Worm (Caenorhabditis elegans) whole organism, L1 larva: ENCODE data around the gene F43G6.8.

Experiments
- elt-3 ChIP-seq, 6 experiments: fragments of 150-350 bp in 1 of 6; sonication (generic microtip); optimal IDR thresholded peaks; 2 replicates each; lab custom pipeline; 2017 to 2018; ENCODE audit warnings: missing biosample characterization in 6 of 6, missing genetic modification characterization in 6 of 6, inconsistent platforms in 1 of 6
- fkh-10 ChIP-seq: sonication (generic microtip); optimal IDR thresholded peaks from 2 replicates; lab custom pipeline; 2017; ENCODE audit warnings: missing biosample characterization, missing genetic modification reagents, missing genetic modification characterization
- hlh-17 ChIP-seq: fragments of 200-800 bp; sonication (Bioruptor generic); optimal IDR thresholded peaks from 2 replicates; lab custom pipeline; 2018; ENCODE audit warnings: missing genetic modification characterization, mild to moderate bottlenecking, missing compliant biosample characterization, moderate library complexity, borderline replicate concordance
- isw-1 ChIP-seq: fragments of 200-800 bp; sonication (Bioruptor generic); IDR thresholded peaks from 2 replicates; pipeline ENCODE4 v1.3.6; 2022; ENCODE audit warnings: missing genetic modification characterization, missing compliant biosample characterization
- lin-13 ChIP-seq: fragments of 150-350 bp; optimal IDR thresholded peaks from 2 replicates; lab custom pipeline; 2014; ENCODE audit warnings: missing biosample characterization, missing genetic modification reagents, missing genetic modification characterization
- lin-15B ChIP-seq: fragments of 150-350 bp; sonication (generic microtip); optimal IDR thresholded peaks from 3 replicates; lab custom pipeline; 2014; ENCODE audit warnings: missing biosample characterization, missing genetic modification characterization
- lsy-2 ChIP-seq, 2 experiments: fragments of 150-350 bp; optimal IDR thresholded peaks; 2 replicates each; lab custom pipeline; 2014; ENCODE audit warnings: missing biosample characterization in 2 of 2, missing genetic modification characterization in 2 of 2
- nhr-71 ChIP-seq: sonication (generic microtip); optimal IDR thresholded peaks from 2 replicates; lab custom pipeline; 2016; ENCODE audit warnings: mild to moderate bottlenecking, missing genetic modification characterization, moderate library complexity, missing compliant biosample characterization
- nhr-77 ChIP-seq: fragments of 150-350 bp; optimal IDR thresholded peaks from 2 replicates; lab custom pipeline; 2014; ENCODE audit warnings: missing biosample characterization, missing genetic modification characterization
- skn-1 ChIP-seq: fragments of 150-350 bp; optimal IDR thresholded peaks from 2 replicates; lab custom pipeline; 2014; ENCODE audit warnings: missing biosample characterization, missing genetic modification characterization
- snpc-4 ChIP-seq: fragments of 150-350 bp; optimal IDR thresholded peaks from 2 replicates; lab custom pipeline; 2014; ENCODE audit warnings: missing biosample characterization, missing genetic modification characterization
- unc-130 ChIP-seq: fragments of 150-350 bp; optimal IDR thresholded peaks from 2 replicates; lab custom pipeline; 2017; ENCODE audit warnings: missing biosample characterization, missing genetic modification characterization, inconsistent platforms
- unc-62 ChIP-seq: fragments of 150-350 bp; optimal IDR thresholded peaks from 2 replicates; lab custom pipeline; 2014; ENCODE audit warnings: missing biosample characterization, missing genetic modification reagents, missing genetic modification characterization
- ztf-4 ChIP-seq: fragments of 150-350 bp; optimal IDR thresholded peaks from 2 replicates; lab custom pipeline; 2014; ENCODE audit warnings: missing biosample characterization, missing genetic modification characterization

- TF ChIP-seq lin-13, result no peak
- no peak for TF ChIP-seq unc-130
- no peak for TF ChIP-seq fkh-10 (GFP tag; lab: Kevin White, UChicago)
- no peak for TF ChIP-seq snpc-4 (tag; lab: Kevin White, UChicago)
- no peak for TF ChIP-seq isw-1 (GFP tag; lab: Robert Waterston, UW)
- no peak for TF ChIP-seq nhr-77 (tag; lab: Kevin White, UChicago)
- no peak for TF ChIP-seq lin-15B (tag; lab: Kevin White, UChicago)
- no peak for TF ChIP-seq hlh-17 (GFP tag; lab: Kevin White, UChicago)
- TF ChIP-seq lsy-2 (tag; optimal IDR thresholded peaks at IDR 0.05; lab: Kevin White, UChicago), result no peak
- TF ChIP-seq nhr-71, result no peak
- no peak for TF ChIP-seq unc-62 (GFP tag; lab: Kevin White, UChicago)
- no peak for TF ChIP-seq skn-1 (tag; lab: Kevin White, UChicago)
- no peak for TF ChIP-seq elt-3 (tag; optimal IDR thresholded peaks at IDR 0.05; lab: Kevin White, UChicago)
- no peak for TF ChIP-seq ztf-4
These were observed 15.2 kb downstream of the F43G6.8 start, which contains the start of gene hda-5 for ce11 chrII:11798737-11799136.
